Worm (Caenorhabditis elegans) whole organism, L1 larva: ENCODE measurements around the gene srh-184.
A peak's percentile ranks its signal among the peaks of the same experiment; 100 is the strongest.

Source experiments
- C34B4.2 ChIP-seq: sonication (generic microtip); optimal IDR thresholded peaks from 2 replicates; lab custom pipeline; 2017; ENCODE audit warnings: mild to moderate bottlenecking, missing genetic modification characterization, missing compliant biosample characterization
- F16B12.6 ChIP-seq: fragments of 150-350 bp; optimal IDR thresholded peaks from 2 replicates; lab custom pipeline; 2014; ENCODE audit warnings: missing biosample characterization, missing genetic modification characterization
- Y116A8C.19 ChIP-seq: sonication (generic microtip); optimal IDR thresholded peaks from 2 replicates; lab custom pipeline; 2016; ENCODE audit warnings: missing compliant biosample characterization, missing genetic modification characterization, borderline replicate concordance
- aha-1 ChIP-seq: fragments of 150-350 bp; optimal IDR thresholded peaks from 2 replicates; lab custom pipeline; 2014; ENCODE audit warnings: missing biosample characterization, missing genetic modification characterization
- aly-2 ChIP-seq: fragments of 150-350 bp; optimal IDR thresholded peaks from 2 replicates; lab custom pipeline; 2014; ENCODE audit warnings: missing biosample characterization, missing genetic modification characterization
- ama-1 ChIP-seq: fragments of 150-350 bp; optimal IDR thresholded peaks from 2 replicates; lab custom pipeline; 2014
- ceh-82 ChIP-seq, 3 experiments: fragments of 150-350 bp in 1 of 3; sonication (generic microtip) in 2 of 3; optimal IDR thresholded peaks; 2 replicates each; lab custom pipeline; 2014 to 2017; ENCODE audit warnings: missing biosample characterization in 3 of 3, missing genetic modification characterization in 3 of 3
- ceh-88 ChIP-seq: fragments of 200-800 bp; sonication (Bioruptor generic); IDR thresholded peaks from 2 replicates; pipeline ENCODE4 v1.3.6; 2022; ENCODE audit warnings: missing genetic modification characterization, missing compliant biosample characterization
- ces-1 ChIP-seq: fragments of 150-350 bp; optimal IDR thresholded peaks from 2 replicates; lab custom pipeline; 2014; ENCODE audit warnings: missing biosample characterization, missing genetic modification reagents, missing genetic modification characterization
- efl-1 ChIP-seq, 4 experiments: fragments of 150-350 bp; optimal IDR thresholded peaks in 3 of 4; peaks in 1 of 4; 1 replicate in 1 of 4; 2 replicates in 3 of 4; lab custom pipeline; 2014; ENCODE audit warnings: missing biosample characterization in 2 of 4, missing genetic modification characterization in 2 of 4, missing genetic modification reagents in 2 of 4
- egl-27 ChIP-seq, 2 experiments: fragments of 150-350 bp in 1 of 2; sonication (generic microtip); optimal IDR thresholded peaks; 3 replicates each; lab custom pipeline; 2017 to 2018; ENCODE audit warnings: missing biosample characterization in 2 of 2, missing genetic modification characterization in 2 of 2, missing genetic modification reagents in 2 of 2
- elt-2 ChIP-seq: sonication (generic microtip); optimal IDR thresholded peaks from 2 replicates; lab custom pipeline; 2016; ENCODE audit warnings: missing genetic modification characterization, mild to moderate bottlenecking, inconsistent platforms, missing compliant biosample characterization, missing genetic modification reagents
- elt-3 ChIP-seq, 6 experiments: fragments of 150-350 bp in 1 of 6; sonication (generic microtip); optimal IDR thresholded peaks; 2 replicates each; lab custom pipeline; 2017 to 2018; ENCODE audit warnings: missing biosample characterization in 6 of 6, missing genetic modification characterization in 6 of 6, inconsistent platforms in 1 of 6
- fkh-10 ChIP-seq: sonication (generic microtip); optimal IDR thresholded peaks from 2 replicates; lab custom pipeline; 2017; ENCODE audit warnings: missing biosample characterization, missing genetic modification reagents, missing genetic modification characterization
- fos-1 ChIP-seq: fragments of 150-350 bp; optimal IDR thresholded peaks from 2 replicates; lab custom pipeline; 2014; ENCODE audit warnings: missing biosample characterization, missing genetic modification characterization
- hlh-17 ChIP-seq: fragments of 200-800 bp; sonication (Bioruptor generic); optimal IDR thresholded peaks from 2 replicates; lab custom pipeline; 2018; ENCODE audit warnings: missing genetic modification characterization, mild to moderate bottlenecking, missing compliant biosample characterization, moderate library complexity, borderline replicate concordance
- hlh-4 ChIP-seq: sonication (generic microtip); optimal IDR thresholded peaks from 2 replicates; lab custom pipeline; 2016; ENCODE audit warnings: mild to moderate bottlenecking, missing genetic modification characterization, missing compliant biosample characterization
- isw-1 ChIP-seq: fragments of 200-800 bp; sonication (Bioruptor generic); IDR thresholded peaks from 2 replicates; pipeline ENCODE4 v1.3.6; 2022; ENCODE audit warnings: missing genetic modification characterization, missing compliant biosample characterization
- jun-1 ChIP-seq: fragments of 150-350 bp; optimal IDR thresholded peaks from 2 replicates; lab custom pipeline; 2014; ENCODE audit warnings: missing biosample characterization, missing genetic modification reagents, missing genetic modification characterization
- lin-14 ChIP-seq: fragments of 200-800 bp; sonication (Bioruptor generic); optimal IDR thresholded peaks from 2 replicates; lab custom pipeline; 2018; ENCODE audit warnings: mild to moderate bottlenecking, missing genetic modification characterization, moderate library complexity, missing compliant biosample characterization
- lin-35 ChIP-seq, 2 experiments: fragments of 150-350 bp; optimal IDR thresholded peaks; 2 replicates each; lab custom pipeline; 2014; ENCODE audit warnings: missing biosample characterization in 2 of 2, missing genetic modification characterization in 2 of 2, missing genetic modification reagents in 2 of 2
- lir-3 ChIP-seq: sonication (generic microtip); optimal IDR thresholded peaks from 2 replicates; lab custom pipeline; 2016; ENCODE audit warnings: mild to moderate bottlenecking, missing genetic modification characterization, moderate library complexity, missing compliant biosample characterization; ENCODE audit not compliant: poor library complexity
- mab-9 ChIP-seq: fragments of 200-800 bp; sonication (Bioruptor generic); IDR thresholded peaks from 2 replicates; pipeline ENCODE4 v1.3.6; 2022; ENCODE audit warnings: missing genetic modification reagents, missing genetic modification characterization, missing compliant biosample characterization
- mep-1 ChIP-seq: fragments of 150-350 bp; optimal IDR thresholded peaks from 2 replicates; lab custom pipeline; 2014; ENCODE audit warnings: missing biosample characterization, missing genetic modification characterization
- nhr-12 ChIP-seq: sonication (generic microtip); optimal IDR thresholded peaks from 2 replicates; lab custom pipeline; 2017; ENCODE audit warnings: missing biosample characterization, missing genetic modification characterization
- nhr-19 ChIP-seq: fragments of 200-800 bp; sonication (Bioruptor generic); conservative IDR thresholded peaks from 2 replicates; pipeline ENCODE4 v1.3.6; 2022; ENCODE audit warnings: missing genetic modification characterization, missing compliant biosample characterization
- nhr-237 ChIP-seq: fragments of 150-350 bp; optimal IDR thresholded peaks from 2 replicates; lab custom pipeline; 2014; ENCODE audit warnings: missing biosample characterization, missing genetic modification characterization
- nhr-28 ChIP-seq: fragments of 150-350 bp; optimal IDR thresholded peaks from 2 replicates; lab custom pipeline; 2014; ENCODE audit warnings: missing biosample characterization, missing genetic modification characterization
- nhr-90 ChIP-seq: sonication (generic microtip); optimal IDR thresholded peaks from 2 replicates; lab custom pipeline; 2016; ENCODE audit warnings: mild to moderate bottlenecking, missing genetic modification characterization, missing compliant biosample characterization; ENCODE audit not compliant: poor library complexity
- pax-3 ChIP-seq: fragments of 200-800 bp; sonication (Bioruptor generic); optimal IDR thresholded peaks from 2 replicates; lab custom pipeline; 2018; ENCODE audit warnings: mild to moderate bottlenecking, missing genetic modification characterization, moderate library complexity, missing compliant biosample characterization
- pqm-1 ChIP-seq: sonication (generic microtip); optimal IDR thresholded peaks from 3 replicates; lab custom pipeline; 2017; ENCODE audit warnings: missing biosample characterization, missing genetic modification characterization
- rnt-1 ChIP-seq: sonication (generic microtip); optimal IDR thresholded peaks from 2 replicates; lab custom pipeline; 2016; ENCODE audit warnings: mild to moderate bottlenecking, missing genetic modification characterization, moderate library complexity, missing compliant biosample characterization
- skn-1 ChIP-seq: fragments of 150-350 bp; optimal IDR thresholded peaks from 2 replicates; lab custom pipeline; 2014; ENCODE audit warnings: missing biosample characterization, missing genetic modification characterization
- snpc-4 ChIP-seq: fragments of 150-350 bp; optimal IDR thresholded peaks from 2 replicates; lab custom pipeline; 2014; ENCODE audit warnings: missing biosample characterization, missing genetic modification characterization
- sptf-1 ChIP-seq: fragments of 150-350 bp; optimal IDR thresholded peaks from 2 replicates; lab custom pipeline; 2014; ENCODE audit warnings: missing biosample characterization, missing genetic modification characterization
- sup-37 ChIP-seq: fragments of 200-800 bp; sonication (Bioruptor generic); optimal IDR thresholded peaks from 2 replicates; lab custom pipeline; 2018; ENCODE audit warnings: mild to moderate bottlenecking, missing genetic modification characterization, missing compliant biosample characterization
- tlp-1 ChIP-seq: fragments of 150-350 bp; optimal IDR thresholded peaks from 2 replicates; lab custom pipeline; 2014; ENCODE audit warnings: missing biosample characterization, missing genetic modification characterization
- unc-130 ChIP-seq: fragments of 150-350 bp; optimal IDR thresholded peaks from 2 replicates; lab custom pipeline; 2017; ENCODE audit warnings: missing biosample characterization, missing genetic modification characterization, inconsistent platforms
- unc-62 ChIP-seq: fragments of 150-350 bp; optimal IDR thresholded peaks from 2 replicates; lab custom pipeline; 2014; ENCODE audit warnings: missing biosample characterization, missing genetic modification reagents, missing genetic modification characterization
- unc-86 ChIP-seq: sonication (generic microtip); optimal IDR thresholded peaks from 2 replicates; lab custom pipeline; 2016; ENCODE audit warnings: missing genetic modification characterization, missing compliant biosample characterization
- vab-15 ChIP-seq: sonication (generic microtip); optimal IDR thresholded peaks from 2 replicates; lab custom pipeline; 2017; ENCODE audit warnings: missing genotype, mild to moderate bottlenecking, missing genetic modification characterization, missing compliant biosample characterization
- zag-1 ChIP-seq: fragments of 150-350 bp; optimal IDR thresholded peaks from 2 replicates; lab custom pipeline; 2014; ENCODE audit warnings: missing biosample characterization, missing genetic modification characterization
- ztf-4 ChIP-seq: fragments of 150-350 bp; optimal IDR thresholded peaks from 2 replicates; lab custom pipeline; 2014; ENCODE audit warnings: missing biosample characterization, missing genetic modification characterization

srh-184 gene

ce11 chrV:10807862-10808327 lies 9.9 kb upstream of the srh-184 start, which contains the start of gene plrg-1 (continued):
- TF ChIP-seq fkh-10 (GFP tag; lab: Kevin White, UChicago): peak; percentile 41
- peak; percentile 93 for TF ChIP-seq lin-14 (GFP tag; lab: Kevin White, UChicago)
- TF ChIP-seq ceh-82 (tag; optimal IDR thresholded peaks at IDR 0.05; lab: Kevin White, UChicago): peak; percentile 69 to 89 (median 84)
- TF ChIP-seq elt-2 (tag; lab: Kevin White, UChicago): peak; percentile 79
- no peak for TF ChIP-seq hlh-17 (GFP tag; lab: Kevin White, UChicago)
- TF ChIP-seq tlp-1 (tag; lab: Kevin White, UChicago): no peak
- peak; percentile 80 to 86 for TF ChIP-seq efl-1 (optimal IDR thresholded peaks at IDR 0.05; lab: Kevin White, UChicago)
- TF ChIP-seq efl-1 (GFP tag; optimal IDR thresholded peaks at IDR 0.05 in 1 of 2; lab: Kevin White, UChicago): peak; percentile 79 to 98
- TF ChIP-seq pax-3: peak; percentile 74
- TF ChIP-seq C34B4.2 (tag; lab: Kevin White, UChicago): no peak
- TF ChIP-seq mep-1 (tag; lab: Kevin White, UChicago): peak; percentile 91
- peak; percentile 90 for TF ChIP-seq snpc-4 (tag; lab: Kevin White, UChicago)
- TF ChIP-seq aha-1 (tag; lab: Kevin White, UChicago): peak; percentile 25
- no peak for TF ChIP-seq Y116A8C.19 (tag; lab: Kevin White, UChicago)
- TF ChIP-seq nhr-237 (tag; lab: Kevin White, UChicago): peak; percentile 57
- TF ChIP-seq jun-1 (tag; lab: Kevin White, UChicago): peak; percentile 49
- peak; percentile 51 for TF ChIP-seq aly-2
- TF ChIP-seq pqm-1 (tag; lab: Kevin White, UChicago): no peak
- peak; percentile 89 for TF ChIP-seq nhr-90 (tag; lab: Kevin White, UChicago)
- peak; percentile 97 for TF ChIP-seq unc-130 (tag; lab: Kevin White, UChicago)
- peak; percentile 85 for TF ChIP-seq isw-1 (GFP tag; lab: Robert Waterston, UW)
- peak; percentile 68 for TF ChIP-seq ceh-88 (GFP tag; lab: Robert Waterston, UW)
- no peak for TF ChIP-seq hlh-4 (tag; lab: Kevin White, UChicago)
- peak; percentile 50 for TF ChIP-seq F16B12.6 (tag; lab: Kevin White, UChicago)
- peak; percentile 71 for TF ChIP-seq fos-1 (tag; lab: Kevin White, UChicago)
- peak; percentile 26 for TF ChIP-seq ama-1 (lab: Kevin White, UChicago)
- TF ChIP-seq lir-3: peak; percentile 83
- TF ChIP-seq zag-1 (tag; lab: Kevin White, UChicago): no peak
- TF ChIP-seq ztf-4 (tag; lab: Kevin White, UChicago): peak; percentile 80
- peak; percentile 69 for TF ChIP-seq sup-37 (GFP tag; lab: Kevin White, UChicago)
- TF ChIP-seq nhr-28: no peak
- TF ChIP-seq unc-62 (GFP tag; lab: Kevin White, UChicago): no peak
- TF ChIP-seq sptf-1 (tag; lab: Kevin White, UChicago): no peak
- peak; percentile 93 for TF ChIP-seq nhr-19 (GFP tag; lab: Robert Waterston, UW)
- peak; percentile 82 for TF ChIP-seq unc-86 (tag; lab: Kevin White, UChicago)
- no peak for TF ChIP-seq nhr-12 (tag; lab: Kevin White, UChicago)
- peak in 1 of 2 experiments; percentile 48 for TF ChIP-seq egl-27 (tag; optimal IDR thresholded peaks at IDR 0.05; lab: Kevin White, UChicago)
- TF ChIP-seq ces-1: peak; percentile 14
- peak; percentile 77 for TF ChIP-seq mab-9 (GFP tag; lab: Robert Waterston, UW)
- peak in 3 of 6 experiments; percentile 7 to 68 (median 47) for TF ChIP-seq elt-3 (tag; optimal IDR thresholded peaks at IDR 0.05; lab: Kevin White, UChicago)
- TF ChIP-seq skn-1 (tag; lab: Kevin White, UChicago): peak; percentile 90
- TF ChIP-seq vab-15 (tag; lab: Kevin White, UChicago): peak; percentile 75
- TF ChIP-seq rnt-1 (tag; lab: Kevin White, UChicago): peak; percentile 96
- TF ChIP-seq lin-35 (GFP tag; optimal IDR thresholded peaks at IDR 0.05; lab: Kevin White, UChicago): peak; percentile 76 to 86
- TF ChIP-seq, all 84 proteins: peak for 64
